Fruit fly (Drosophila melanogaster) whole organism, prepupa: ENCODE results near the gene Lztr1.

Experiments used
- Blimp-1 ChIP-seq: fragments of 200-800 bp; sonication (Bioruptor generic); optimal IDR thresholded peaks from 3 replicates; lab custom pipeline; 2017; ENCODE audit warnings: missing biosample characterization, missing genetic modification characterization, mild to moderate bottlenecking, moderate library complexity, missing genetic modification reagents
- CG10631 ChIP-seq: fragments of 200-800 bp; sonication (Bioruptor generic); optimal IDR thresholded peaks from 2 replicates; lab custom pipeline; 2016; ENCODE audit warnings: missing biosample characterization, missing genetic modification characterization
- CG10669 ChIP-seq: fragments of 200-800 bp; sonication (Bioruptor generic); optimal IDR thresholded peaks from 3 replicates; lab custom pipeline; 2018; ENCODE audit warnings: missing biosample characterization, mild to moderate bottlenecking, missing genetic modification characterization, moderate library complexity
- CG11294 ChIP-seq: fragments of 200-800 bp; sonication (Bioruptor generic); IDR thresholded peaks from 2 replicates; pipeline ENCODE4 v1.3.6; 2022; ENCODE audit warnings: missing biosample characterization, missing genetic modification characterization
- CG11902 ChIP-seq: fragments of 200-800 bp; sonication (Bioruptor generic); optimal IDR thresholded peaks from 3 replicates; lab custom pipeline; 2016; ENCODE audit warnings: missing biosample characterization, missing genetic modification characterization
- CG15336 ChIP-seq: fragments of 200-800 bp; sonication (Bioruptor generic); IDR thresholded peaks from 2 replicates; pipeline ENCODE4 v1.3.6; 2022; ENCODE audit warnings: missing biosample characterization, missing genetic modification characterization
- CG1621 ChIP-seq: fragments of 200-800 bp; sonication (Bioruptor generic); optimal IDR thresholded peaks from 3 replicates; lab custom pipeline; 2018; ENCODE audit warnings: missing biosample characterization, mild to moderate bottlenecking, missing genetic modification characterization
- CG16779 ChIP-seq: fragments of 200-800 bp; sonication (Bioruptor generic); optimal IDR thresholded peaks from 3 replicates; lab custom pipeline; 2017; ENCODE audit warnings: missing biosample characterization, mild to moderate bottlenecking, missing genetic modification characterization
- CG31627 ChIP-seq: fragments of 200-800 bp; sonication (Bioruptor generic); optimal IDR thresholded peaks from 3 replicates; lab custom pipeline; 2016; ENCODE audit warnings: missing biosample characterization, missing genetic modification characterization
- CG32006 ChIP-seq: fragments of 200-800 bp; sonication (Bioruptor generic); optimal IDR thresholded peaks from 3 replicates; lab custom pipeline; 2017; ENCODE audit warnings: missing biosample characterization, mild to moderate bottlenecking, missing genetic modification characterization
- CG3919 ChIP-seq: fragments of 200-800 bp; sonication (Bioruptor generic); optimal IDR thresholded peaks from 3 replicates; lab custom pipeline; 2016; ENCODE audit warnings: missing biosample characterization, missing genetic modification characterization
- CG4318 ChIP-seq: fragments of 200-800 bp; sonication (Bioruptor generic); optimal IDR thresholded peaks from 3 replicates; lab custom pipeline; 2017; ENCODE audit warnings: missing biosample characterization, mild to moderate bottlenecking, missing genetic modification characterization
- CG6163 ChIP-seq: fragments of 200-800 bp; sonication (Bioruptor generic); IDR thresholded peaks from 3 replicates; pipeline ENCODE4 v1.3.6; 2022; ENCODE audit warnings: missing biosample characterization, missing genetic modification characterization
- CG6276 ChIP-seq: fragments of 200-800 bp; sonication (Bioruptor generic); optimal IDR thresholded peaks from 2 replicates; lab custom pipeline; 2017; ENCODE audit warnings: missing biosample characterization, mild to moderate bottlenecking, missing genetic modification characterization
- CG6792 ChIP-seq: fragments of 200-800 bp; sonication (Bioruptor generic); optimal IDR thresholded peaks from 3 replicates; lab custom pipeline; 2016; ENCODE audit warnings: missing biosample characterization, missing genetic modification characterization
- CG7368 ChIP-seq: fragments of 200-800 bp; sonication (Bioruptor generic); optimal IDR thresholded peaks from 3 replicates; lab custom pipeline; 2016; ENCODE audit warnings: missing biosample characterization, missing genetic modification characterization
- CG8119 ChIP-seq: fragments of 200-800 bp; sonication (Bioruptor generic); IDR thresholded peaks from 3 replicates; pipeline ENCODE4 v1.3.6; 2022; ENCODE audit warnings: missing biosample characterization, missing genetic modification characterization
- CG8319 ChIP-seq: fragments of 200-800 bp; sonication (Bioruptor generic); optimal IDR thresholded peaks from 3 replicates; lab custom pipeline; 2016; ENCODE audit warnings: missing biosample characterization, missing genetic modification characterization
- CG8632 ChIP-seq: fragments of 200-800 bp; sonication (Bioruptor generic); optimal IDR thresholded peaks from 3 replicates; lab custom pipeline; 2016; ENCODE audit warnings: missing biosample characterization, missing genetic modification characterization
- CG9139 ChIP-seq: fragments of 200-800 bp; sonication (Bioruptor generic); optimal IDR thresholded peaks from 3 replicates; lab custom pipeline; 2017; ENCODE audit warnings: missing biosample characterization, mild to moderate bottlenecking, missing genetic modification characterization
- Eip93F ChIP-seq: fragments of 200-800 bp; sonication (Bioruptor generic); optimal IDR thresholded peaks from 2 replicates; lab custom pipeline; 2016; ENCODE audit warnings: missing biosample characterization, mild to moderate bottlenecking, missing genetic modification characterization
- Ets21C ChIP-seq: fragments of 200-800 bp; sonication (Bioruptor generic); optimal IDR thresholded peaks from 3 replicates; lab custom pipeline; 2016; ENCODE audit warnings: missing biosample characterization, missing genetic modification characterization
- Ets96B ChIP-seq: fragments of 200-800 bp; optimal IDR thresholded peaks from 2 replicates; lab custom pipeline; 2019; ENCODE audit warnings: missing biosample characterization, mild to moderate bottlenecking, missing genetic modification characterization, moderate library complexity
- Gug ChIP-seq: fragments of 200-800 bp; sonication (Bioruptor generic); IDR thresholded peaks from 2 replicates; pipeline ENCODE4 v1.3.6; 2022; ENCODE audit warnings: missing biosample characterization, missing genetic modification characterization
- Hr38 ChIP-seq: sonication (Bioruptor generic); optimal IDR thresholded peaks from 2 replicates; lab custom pipeline; 2016; ENCODE audit warnings: missing biosample characterization, missing genetic modification characterization
- Hr39 ChIP-seq: fragments of 200-800 bp; sonication (Bioruptor generic); optimal IDR thresholded peaks from 2 replicates; lab custom pipeline; 2016; ENCODE audit warnings: missing biosample characterization, missing genetic modification characterization
- Hr4 ChIP-seq: fragments of 200-800 bp; sonication (Bioruptor generic); optimal IDR thresholded peaks from 3 replicates; lab custom pipeline; 2016; ENCODE audit warnings: missing biosample characterization, missing genetic modification characterization
- Lpt ChIP-seq: fragments of 200-800 bp; sonication (Bioruptor generic); optimal IDR thresholded peaks from 3 replicates; lab custom pipeline; 2016; ENCODE audit warnings: missing biosample characterization, missing genetic modification characterization
- Met ChIP-seq: fragments of 200-800 bp; sonication (Bioruptor generic); optimal IDR thresholded peaks from 3 replicates; lab custom pipeline; 2016; ENCODE audit warnings: missing biosample characterization, missing genetic modification characterization
- OdsH ChIP-seq: fragments of 200-800 bp; sonication (Bioruptor generic); optimal IDR thresholded peaks from 3 replicates; lab custom pipeline; 2016; ENCODE audit warnings: missing biosample characterization, missing genetic modification characterization
- Sox14 ChIP-seq: fragments of 200-800 bp; sonication (Bioruptor generic); optimal IDR thresholded peaks from 3 replicates; lab custom pipeline; 2016; ENCODE audit warnings: missing biosample characterization, missing genetic modification characterization
- Sox15 ChIP-seq: fragments of 200-800 bp; sonication (Bioruptor generic); optimal IDR thresholded peaks from 3 replicates; lab custom pipeline; 2016; ENCODE audit warnings: missing biosample characterization, missing genetic modification characterization
- achi ChIP-seq: fragments of 200-800 bp; sonication (Bioruptor generic); optimal IDR thresholded peaks from 3 replicates; lab custom pipeline; 2016; ENCODE audit warnings: missing biosample characterization, missing genetic modification characterization
- acj6 ChIP-seq: fragments of 200-800 bp; sonication (Bioruptor generic); optimal IDR thresholded peaks from 3 replicates; lab custom pipeline; 2016; ENCODE audit warnings: missing biosample characterization, missing genetic modification characterization
- cyc ChIP-seq: fragments of 200-800 bp; sonication (Bioruptor generic); optimal IDR thresholded peaks from 3 replicates; lab custom pipeline; 2016; ENCODE audit warnings: missing biosample characterization, missing genetic modification characterization
- eg ChIP-seq: fragments of 200-800 bp; sonication (Bioruptor generic); IDR thresholded peaks from 3 replicates; pipeline ENCODE4 v1.3.6; 2022; ENCODE audit warnings: missing biosample characterization, missing genetic modification characterization
- fd85E ChIP-seq: fragments of 200-800 bp; sonication (Bioruptor generic); optimal IDR thresholded peaks from 3 replicates; lab custom pipeline; 2016; ENCODE audit warnings: missing biosample characterization, missing genetic modification characterization
- fkh ChIP-seq: fragments of 200-800 bp; sonication (Bioruptor generic); optimal IDR thresholded peaks from 3 replicates; lab custom pipeline; 2017; ENCODE audit warnings: missing biosample characterization, mild to moderate bottlenecking, missing genetic modification characterization, moderate library complexity
- lz ChIP-seq: fragments of 200-800 bp; sonication (Bioruptor generic); optimal IDR thresholded peaks from 3 replicates; lab custom pipeline; 2016; ENCODE audit warnings: missing biosample characterization, missing genetic modification characterization
- salr ChIP-seq, 2 experiments: fragments of 200-800 bp; sonication (Bioruptor generic); optimal IDR thresholded peaks; 3 replicates each; lab custom pipeline; 2016 to 2018; ENCODE audit warnings: missing biosample characterization in 2 of 2, missing genetic modification characterization in 2 of 2, mild to moderate bottlenecking in 1 of 2
- spab ChIP-seq: fragments of 200-800 bp; sonication (Bioruptor generic); optimal IDR thresholded peaks from 2 replicates; lab custom pipeline; 2017; ENCODE audit warnings: missing biosample characterization, mild to moderate bottlenecking, missing genetic modification characterization, missing genetic modification reagents
- svp ChIP-seq: fragments of 200-800 bp; sonication (Bioruptor generic); peaks from one replicate; lab custom pipeline; 2016; ENCODE audit warnings: missing biosample characterization, missing genetic modification characterization
- topi ChIP-seq: fragments of 200-800 bp; sonication (Bioruptor generic); optimal IDR thresholded peaks from 3 replicates; lab custom pipeline; 2016; ENCODE audit warnings: missing biosample characterization, missing genetic modification characterization
- vri ChIP-seq: fragments of 200-800 bp; sonication (Bioruptor generic); optimal IDR thresholded peaks from 3 replicates; lab custom pipeline; 2016; ENCODE audit warnings: missing biosample characterization, mild to moderate bottlenecking, missing genetic modification characterization

Lztr1 gene

DNA sequence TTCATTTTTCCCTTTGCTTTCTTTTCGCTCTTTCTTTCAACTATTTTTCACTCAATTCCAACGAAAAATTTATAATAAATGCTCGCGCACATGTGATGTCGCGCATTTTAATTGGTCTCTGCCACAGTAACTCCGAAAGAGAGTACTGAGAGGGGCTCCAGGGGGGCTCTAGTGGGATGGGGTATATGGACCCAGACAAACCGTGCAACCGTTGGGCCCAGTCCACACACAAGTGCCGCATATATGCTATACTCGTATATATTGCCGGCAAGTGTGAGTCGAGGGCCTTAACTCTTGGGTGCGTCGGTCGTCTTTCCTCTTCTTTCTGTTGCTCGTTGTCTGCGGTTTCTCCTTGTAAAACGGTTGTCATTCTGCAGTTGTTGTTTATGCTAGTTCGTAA, 29.0 kb downstream of the Lztr1 start (continued):
- TF ChIP-seq CG6276 (no peak), CG3919 (GFP tag; lab: Kevin White, UChicago) (peak; percentile 18), CG10631 (GFP tag; lab: Kevin White, UChicago) (no peak), CG4318 (no peak), CG11902 (GFP tag; lab: Kevin White, UChicago) (no peak), cyc (GFP tag; lab: Kevin White, UChicago) (no peak), Sox14 (no peak)

DNA sequence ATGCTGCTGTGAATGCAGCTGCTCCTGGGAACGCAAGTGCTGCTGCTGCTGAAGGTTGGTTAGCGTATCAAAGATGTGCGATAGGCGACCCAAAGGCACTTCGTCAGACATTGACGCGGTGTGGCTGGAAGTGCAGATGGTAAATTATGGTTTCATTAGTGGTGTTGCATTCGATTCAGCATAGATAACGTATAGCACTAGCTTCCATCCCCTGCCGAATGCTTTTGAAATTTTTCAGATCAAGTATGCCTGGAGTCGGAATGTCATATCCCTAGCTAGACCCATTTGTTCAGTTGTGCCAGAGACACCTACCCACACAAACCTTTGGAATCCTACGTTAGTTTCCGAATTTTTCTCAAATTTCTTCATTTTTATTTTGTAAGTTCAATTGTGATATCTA, 33.2 kb downstream of the Lztr1 start, which contains the start of gene CG11663:
Gene CG11663 (plus strand): TSS at position 301 of the 400 bp plus-strand sequence.
- TF ChIP-seq Met (GFP tag; lab: Kevin White, UChicago) (no peak), Eip93F (GFP tag; lab: Kevin White, UChicago) (no peak), Gug (GFP tag; lab: Robert Waterston, UW) (no peak), Hr38 (GFP tag; lab: Kevin White, UChicago) (no peak), CG8319 (GFP tag; lab: Kevin White, UChicago) (no peak), Ets21C (GFP tag; lab: Kevin White, UChicago) (no peak), CG7368 (GFP tag; lab: Kevin White, UChicago) (no peak), spab (GFP tag; lab: Kevin White, UChicago) (no peak), CG10669 (GFP tag; lab: Kevin White, UChicago) (no peak), lz (GFP tag; lab: Kevin White, UChicago) (no peak), CG3919 (GFP tag; lab: Kevin White, UChicago) (no peak), cyc (GFP tag; lab: Kevin White, UChicago) (no peak), Blimp-1 (GFP tag; lab: Kevin White, UChicago) (no peak), Hr4 (no peak), Lpt (GFP tag; lab: Kevin White, UChicago) (no peak), svp (GFP tag; lab: Kevin White, UChicago) (no peak)

DNA sequence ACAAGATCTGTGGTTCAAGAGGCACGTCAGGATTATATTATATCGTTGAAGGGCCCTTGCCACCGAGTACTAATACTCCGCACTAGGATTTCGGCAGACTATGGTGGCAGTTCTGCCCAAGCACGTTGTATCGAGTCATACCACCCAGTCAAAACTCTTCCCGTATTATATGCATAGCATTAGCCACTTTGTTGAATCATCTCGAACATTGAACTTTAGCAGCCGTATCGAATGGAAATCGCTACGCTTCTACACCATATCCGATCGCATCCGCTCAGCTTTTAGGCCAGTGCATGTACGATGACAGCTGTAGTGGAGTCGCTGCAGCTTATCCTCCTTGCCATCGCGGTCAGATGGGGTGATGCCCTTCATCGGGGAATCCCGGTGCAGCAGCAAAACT, 52.0 kb downstream of the Lztr1 start, which contains the start of gene CG11664:
Gene CG11664 (plus strand): TSS at position 301 of the 400 bp plus-strand sequence.
- TF ChIP-seq CG15336 (GFP tag; lab: Robert Waterston, UW) (no peak), CG8119 (GFP tag; lab: Robert Waterston, UW) (no peak), topi (no peak), spab (GFP tag; lab: Kevin White, UChicago) (no peak), CG11294 (no peak), CG31627 (GFP tag; lab: Kevin White, UChicago) (no peak), achi (GFP tag; lab: Kevin White, UChicago) (no peak), CG9139 (GFP tag; lab: Kevin White, UChicago) (no peak), Sox14 (no peak), cyc (GFP tag; lab: Kevin White, UChicago) (no peak), svp (GFP tag; lab: Kevin White, UChicago) (no peak), Ets96B (tag; lab: Kevin White, UChicago) (no peak), vri (GFP tag; lab: Kevin White, UChicago) (no peak), Ets21C (GFP tag; lab: Kevin White, UChicago) (no peak), Gug (GFP tag; lab: Robert Waterston, UW) (no peak), CG8632 (GFP tag; lab: Kevin White, UChicago) (no peak), acj6 (GFP tag; lab: Kevin White, UChicago) (no peak), CG6792 (GFP tag; lab: Kevin White, UChicago) (no peak), salr (GFP tag; optimal IDR thresholded peaks at IDR 0.05; lab: Kevin White, UChicago) (no peak), OdsH (GFP tag; lab: Kevin White, UChicago) (no peak)

DNA sequence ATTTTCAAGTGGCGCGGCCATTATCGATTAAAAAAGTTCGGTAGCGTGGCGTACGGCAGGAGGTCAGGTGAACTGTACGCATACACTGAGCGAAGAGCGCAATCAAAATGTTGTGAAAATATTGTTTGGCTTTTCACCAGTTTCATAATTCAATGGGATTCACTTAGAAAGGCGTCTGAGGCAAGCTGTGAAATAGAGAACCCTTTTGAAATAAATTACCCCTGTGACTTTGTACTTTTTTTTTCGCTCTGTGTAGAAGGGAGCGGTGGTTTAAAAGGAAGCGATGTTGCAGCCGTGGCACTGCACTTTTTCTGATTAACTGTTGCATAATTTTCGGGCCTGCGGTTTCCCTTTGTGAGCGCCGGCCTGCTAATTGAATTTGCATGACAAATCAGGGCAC, 53.6 kb downstream of the Lztr1 start:
- TF ChIP-seq fd85E (GFP tag; lab: Kevin White, UChicago) (no peak), CG7368 (GFP tag; lab: Kevin White, UChicago) (peak; percentile 10), CG10669 (GFP tag; lab: Kevin White, UChicago) (peak; percentile 12), topi (peak; percentile 14), CG4318 (no peak), CG16779 (tag; lab: Kevin White, UChicago) (no peak), CG31627 (GFP tag; lab: Kevin White, UChicago) (peak; percentile 8), eg (0 out of 3 replicates have a peak, but pooled peaks have one; percentile 26), Sox15 (GFP tag; lab: Kevin White, UChicago) (no peak), cyc (GFP tag; lab: Kevin White, UChicago) (peak; percentile 38), CG32006 (GFP tag; lab: Kevin White, UChicago) (peak; percentile 4), OdsH (GFP tag; lab: Kevin White, UChicago) (no peak), Ets96B (tag; lab: Kevin White, UChicago) (peak; percentile 0), fkh (no peak), achi (GFP tag; lab: Kevin White, UChicago) (no peak), acj6 (GFP tag; lab: Kevin White, UChicago) (peak; percentile 17), CG6163 (peak; percentile 49; the same call in 2 of the 3 replicates), Gug (GFP tag; lab: Robert Waterston, UW) (0 out of 2 replicates have a peak, but pooled peaks have one; percentile 15), CG8632 (GFP tag; lab: Kevin White, UChicago) (peak; percentile 5), lz (GFP tag; lab: Kevin White, UChicago) (peak; percentile 21), CG1621 (tag; lab: Kevin White, UChicago) (no peak), Hr39 (peak; percentile 11)
